Fruit fly (Drosophila melanogaster): ENCODE data around the gene CG31955.

The CG31955 gene

DNA sequence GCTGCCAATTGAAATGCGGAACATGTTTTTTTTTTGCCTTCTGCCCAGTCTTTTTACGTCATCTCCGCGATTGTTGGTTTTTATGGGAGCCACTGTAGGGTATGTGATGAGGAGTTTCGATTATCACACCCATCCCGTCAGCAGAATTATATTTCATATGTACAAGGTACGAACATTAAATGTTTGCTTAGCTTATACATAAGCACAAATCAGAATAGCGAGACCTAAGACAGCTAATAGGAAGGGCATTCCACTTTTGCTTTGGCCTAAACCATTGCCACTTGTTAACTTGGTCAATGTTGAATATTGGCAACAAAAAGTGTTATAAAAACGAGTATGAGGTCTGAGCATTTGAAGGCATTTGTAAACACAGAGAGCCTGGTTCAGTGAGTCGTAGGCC lies 9.6 kb downstream of the CG31955 start, which contains the start of gene CG2816 (continued):
- TF ChIP-seq ab (GFP tag; optimal IDR thresholded peaks at IDR 0.05) (peak; percentile 47), ham (GFP tag; IDR thresholded peaks at IDR 0.05) (peak; percentile 23; the same call in 1 of the 2 replicates), schlank (tag; optimal IDR thresholded peaks at IDR 0.05) (peak; percentile 68), usp (GFP tag; optimal IDR thresholded peaks at IDR 0.05) (no peak), Hand (GFP tag; optimal IDR thresholded peaks at IDR 0.05) (no peak), Fer1 (GFP tag; optimal IDR thresholded peaks at IDR 0.05) (peak; percentile 9), CG34376 (GFP tag; optimal IDR thresholded peaks at IDR 0.05) (peak; percentile 13), CG1832 (GFP tag; optimal IDR thresholded peaks at IDR 0.05) (no peak), run (tag; optimal IDR thresholded peaks at IDR 0.05) (no peak), odd (GFP tag; optimal IDR thresholded peaks at IDR 0.05) (no peak), toy (GFP tag; IDR thresholded peaks at IDR 0.05) (no peak), CG18476 (GFP tag; optimal IDR thresholded peaks at IDR 0.05) (no peak), gt (GFP tag; IDR thresholded peaks at IDR 0.05) (no peak), Pdp1 (GFP tag; optimal IDR thresholded peaks at IDR 0.05) (peak in 1 of 2 experiments; percentile 56), nau (GFP tag; optimal IDR thresholded peaks at IDR 0.05) (no peak), CG12942 (GFP tag; optimal IDR thresholded peaks at IDR 0.05) (peak; percentile 42), Sin3A (optimal IDR thresholded peaks at IDR 0.05) (no peak), Camta (GFP tag; optimal IDR thresholded peaks at IDR 0.05) (peak; percentile 70), HmgD (GFP tag; optimal IDR thresholded peaks at IDR 0.05) (peak; percentile 36), CG8359 (GFP tag; optimal IDR thresholded peaks at IDR 0.05; ENCODE audit: borderline replicate concordance) (no peak), chinmo (GFP tag; IDR thresholded peaks at IDR 0.05; ENCODE audit: partially characterized antibody) (0 out of 4 replicates have a peak, but pooled peaks have one; percentile 40), hth (optimal IDR thresholded peaks at IDR 0.05) (no peak), Atf-2 (GFP tag; optimal IDR thresholded peaks at IDR 0.05) (peak; percentile 63), vfl (GFP tag; optimal IDR thresholded peaks at IDR 0.05) (peak; percentile 89), ems (GFP tag; optimal IDR thresholded peaks at IDR 0.05) (peak; percentile 68), CG5245 (GFP tag; optimal IDR thresholded peaks at IDR 0.05) (no peak), CG3838 (GFP tag; optimal IDR thresholded peaks at IDR 0.05) (no peak), CG2129 (GFP tag; IDR thresholded peaks at IDR 0.05; ENCODE audit: partially characterized antibody) (no peak), Rx (GFP tag; IDR thresholded peaks at IDR 0.05) (0 out of 2 replicates have a peak, but pooled peaks have one; percentile 15), Hmx (GFP tag; optimal IDR thresholded peaks at IDR 0.05) (no peak), Myb (GFP tag; optimal IDR thresholded peaks at IDR 0.05) (peak; percentile 72), MTF-1 (GFP tag; optimal IDR thresholded peaks at IDR 0.05; ENCODE audit: borderline replicate concordance) (no peak), knrl (GFP tag; IDR thresholded peaks at IDR 0.05; ENCODE audit: partially characterized antibody) (no peak), Med (GFP tag) (peak; percentile 91), H15 (GFP tag; IDR thresholded peaks at IDR 0.05) (no peak), Ada2b (GFP tag; IDR thresholded peaks at IDR 0.05) (peak; percentile 49), Ptx1 (GFP tag; IDR thresholded peaks at IDR 0.05) (peak; percentile 85), CG17385 (GFP tag; optimal IDR thresholded peaks at IDR 0.05) (peak; percentile 45), ATbp (GFP tag; optimal IDR thresholded peaks at IDR 0.05) (no peak), CG10654 (GFP tag; optimal IDR thresholded peaks at IDR 0.05) (peak; percentile 32), hkb (optimal IDR thresholded peaks at IDR 0.05) (no peak), hkb (GFP tag; IDR thresholded peaks at IDR 0.05) (0 out of 2 replicates have a peak, but pooled peaks have one; percentile 35), CG10366 (GFP tag; IDR thresholded peaks at IDR 0.05) (peak; percentile 49; the same call in 1 of the 2 replicates), Abd-B (GFP tag; optimal IDR thresholded peaks at IDR 0.05) (peak; percentile 65), zen (tag; optimal IDR thresholded peaks at IDR 0.05) (no peak), CG15696 (tag; optimal IDR thresholded peaks at IDR 0.05) (no peak), CG9727 (GFP tag; optimal IDR thresholded peaks at IDR 0.05) (no peak), cato (GFP tag; optimal IDR thresholded peaks at IDR 0.05; ENCODE audit: borderline replicate concordance) (no peak), jumu (GFP tag; optimal IDR thresholded peaks at IDR 0.05) (peak; percentile 54), unc-4 (GFP tag; IDR thresholded peaks at IDR 0.05; ENCODE audit: partially characterized antibody) (no peak), ci (GFP tag; IDR thresholded peaks at IDR 0.05) (no peak), pita (GFP tag; optimal IDR thresholded peaks at IDR 0.05) (no peak)

Data from whole organism, embryonic.